Worm (Caenorhabditis elegans): ENCODE data around the gene str-181.

DNA sequence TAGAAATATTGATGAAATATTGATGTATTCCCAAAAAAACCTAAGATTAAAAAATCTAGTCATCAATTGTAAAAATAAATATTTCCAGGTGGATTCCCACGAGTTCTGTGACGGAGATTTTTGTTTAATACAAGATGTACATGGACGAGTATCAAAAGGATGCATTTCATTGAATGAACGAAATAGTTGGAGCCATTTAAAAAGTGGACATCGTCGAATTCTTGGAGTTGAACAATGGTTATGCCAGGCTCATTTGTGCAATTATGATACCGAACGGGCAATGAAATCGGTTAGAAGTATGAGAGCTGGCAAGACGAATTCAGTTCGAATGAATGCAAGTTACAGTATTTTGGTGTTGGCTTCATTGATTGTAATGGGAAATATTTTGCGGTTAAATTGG, 31.0 kb upstream of the str-181 start:
- TF ChIP-seq tbx-2 (tag; optimal IDR thresholded peaks at IDR 0.05), result no peak
- no peak for TF ChIP-seq syd-9 (tag; optimal IDR thresholded peaks at IDR 0.05)
- TF ChIP-seq ama-1 (optimal IDR thresholded peaks at IDR 0.05), result no peak
- no peak for TF ChIP-seq unc-3 (GFP tag; conservative IDR thresholded peaks at IDR 0.05)
- no peak for TF ChIP-seq unc-3 (tag; optimal IDR thresholded peaks at IDR 0.05)
- TF ChIP-seq hlh-6 (tag; optimal IDR thresholded peaks at IDR 0.05), result no peak
- no peak for TF ChIP-seq fkh-10 (GFP tag; optimal IDR thresholded peaks at IDR 0.05)
- TF ChIP-seq ceh-6 (GFP tag; optimal IDR thresholded peaks at IDR 0.05), result no peak
- TF ChIP-seq pha-4 (tag; optimal IDR thresholded peaks at IDR 0.05), result no peak
- TF ChIP-seq ceh-45 (GFP tag; IDR thresholded peaks at IDR 0.05), result no peak
